Fruit fly (Drosophila melanogaster) Kc167 (cell line): ENCODE measurements around the gene CG3277.

Experiments
- insv ChIP-seq: fragments of >200 bp; optimal IDR thresholded peaks from 3 replicates; lab custom pipeline; 2018; ENCODE audit warnings: missing external identifiers
- psq ChIP-seq: fragments of >200 bp; optimal IDR thresholded peaks from 2 replicates; lab custom pipeline; 2017; ENCODE audit warnings: missing external identifiers

- TF ChIP-seq insv (lab: Kevin White, UChicago) = no peak
- no peak for TF ChIP-seq psq (lab: Kevin White, UChicago)
These were observed at the start of gene CG3277 for dm6 chr2L:3303893-3304292.
